Worm (Caenorhabditis elegans): ENCODE measurements around the gene R10E4.3.

ce11 chrIII:4320113-4320512, 32.8 kb upstream of the R10E4.3 start, which contains the start of gene H38K22.6:
- TF ChIP-seq tra-4 (tag; optimal IDR thresholded peaks at IDR 0.05) (no peak), scrt-1 (GFP tag; IDR thresholded peaks at IDR 0.05) (no peak), tbx-37 (GFP tag; conservative IDR thresholded peaks at IDR 0.05) (no peak), F13C5.2 (tag; optimal IDR thresholded peaks at IDR 0.05) (no peak), hmbx-1 (tag; optimal IDR thresholded peaks at IDR 0.05) (no peak), flt-1 (GFP tag; IDR thresholded peaks at IDR 0.05) (no peak), ama-1 (optimal IDR thresholded peaks at IDR 0.05) (no peak), hnd-1 (tag; optimal IDR thresholded peaks at IDR 0.05) (no peak), ceh-36 (tag; optimal IDR thresholded peaks at IDR 0.05) (no peak)

All from whole organism, early embryonic.